Worm (Caenorhabditis elegans): ENCODE results near the gene unc-84.
A peak's percentile ranks its signal among the peaks of the same experiment; 100 is the strongest.

The unc-84 gene

ce11 chrX:13555098-13555497 is 29.5 kb upstream of the unc-84 start:
- peak; percentile 32 for TF ChIP-seq ceh-18 (tag; optimal IDR thresholded peaks at IDR 0.05)
- peak; percentile 53 for TF ChIP-seq unc-55 (GFP tag; optimal IDR thresholded peaks at IDR 0.05)
- no peak for TF ChIP-seq ceh-22 (tag; optimal IDR thresholded peaks at IDR 0.05)
- no peak for TF ChIP-seq unc-42 (tag; optimal IDR thresholded peaks at IDR 0.05)

- no peak for TF ChIP-seq ceh-24 (tag; optimal IDR thresholded peaks at IDR 0.05)
- TF ChIP-seq hlh-13 (GFP tag; optimal IDR thresholded peaks at IDR 0.05) = no peak
- TF ChIP-seq odd-2 (tag; optimal IDR thresholded peaks at IDR 0.05) = no peak
- TF ChIP-seq rnt-1 (tag; optimal IDR thresholded peaks at IDR 0.05) = no peak
- TF ChIP-seq ets-4 (tag; optimal IDR thresholded peaks at IDR 0.05) = no peak
- no peak for TF ChIP-seq T23F11.4 (GFP tag; optimal IDR thresholded peaks at IDR 0.05)
- no peak for TF ChIP-seq C38D4.7 (GFP tag; optimal IDR thresholded peaks at IDR 0.05)
Measured at ce11 chrX:13556066-13556465, 28.5 kb upstream of the unc-84 start, which contains the start of gene glb-20. Gene glb-20 (minus strand): TSS chrX:13556166.

ce11 chrX:13558667-13559066 is 25.9 kb upstream of the unc-84 start:
- TF ChIP-seq ref-2 (tag; optimal IDR thresholded peaks at IDR 0.05) (no peak), ceh-34 (tag; optimal IDR thresholded peaks at IDR 0.05) (peak; percentile 41), hlh-6 (tag; optimal IDR thresholded peaks at IDR 0.05) (no peak), ceh-18 (tag; optimal IDR thresholded peaks at IDR 0.05) (peak; percentile 1)

- no peak for TF ChIP-seq ttx-3 (tag; optimal IDR thresholded peaks at IDR 0.05)
- TF ChIP-seq ceh-19 (GFP tag; optimal IDR thresholded peaks at IDR 0.05) = no peak
- TF ChIP-seq pax-1 (tag; optimal IDR thresholded peaks at IDR 0.05) = no peak
- TF ChIP-seq ceh-18 (tag; optimal IDR thresholded peaks at IDR 0.05) = peak; percentile 16
- TF ChIP-seq T23F11.4 (GFP tag; optimal IDR thresholded peaks at IDR 0.05) = no peak
- TF ChIP-seq tbx-2 (tag; optimal IDR thresholded peaks at IDR 0.05) = no peak
Measured at ce11 chrX:13561954-13562353, 22.6 kb upstream of the unc-84 start.

ce11 chrX:13566436-13566835 is 18.1 kb upstream of the unc-84 start, which contains the start of gene R01E6.2:
Gene R01E6.2 (minus strand): TSS chrX:13566536.
- TF ChIP-seq ztf-16 (tag; optimal IDR thresholded peaks at IDR 0.05) (no peak), syd-9 (tag; optimal IDR thresholded peaks at IDR 0.05) (no peak), fkh-10 (GFP tag; optimal IDR thresholded peaks at IDR 0.05) (no peak), fax-1 (tag; optimal IDR thresholded peaks at IDR 0.05) (no peak), dve-1 (tag; optimal IDR thresholded peaks at IDR 0.05) (no peak), sdc-2 (tag; optimal IDR thresholded peaks at IDR 0.05) (no peak), unc-42 (tag; optimal IDR thresholded peaks at IDR 0.05) (no peak), ceh-19 (GFP tag; optimal IDR thresholded peaks at IDR 0.05) (no peak)

ce11 chrX:13569854-13570253 is 14.7 kb upstream of the unc-84 start, which contains the start of gene R01E6.7:
Gene R01E6.7 (minus strand): TSS chrX:13569954.
- TF ChIP-seq ceh-22 (tag; optimal IDR thresholded peaks at IDR 0.05) (no peak), F13H6.1 (tag; optimal IDR thresholded peaks at IDR 0.05) (no peak), ceh-45 (GFP tag; IDR thresholded peaks at IDR 0.05) (no peak), dve-1 (tag; optimal IDR thresholded peaks at IDR 0.05) (no peak), ets-4 (tag; optimal IDR thresholded peaks at IDR 0.05) (no peak), ttx-3 (tag; optimal IDR thresholded peaks at IDR 0.05) (no peak), ceh-2 (tag; optimal IDR thresholded peaks at IDR 0.05) (no peak), nhr-11 (tag; optimal IDR thresholded peaks at IDR 0.05) (no peak)

- no peak for TF ChIP-seq ceh-14 (tag; optimal IDR thresholded peaks at IDR 0.05)
- TF ChIP-seq pha-4 (tag; optimal IDR thresholded peaks at IDR 0.05) = no peak
- no peak for TF ChIP-seq dve-1 (tag; optimal IDR thresholded peaks at IDR 0.05)
- no peak for TF ChIP-seq fkh-6 (tag; optimal IDR thresholded peaks at IDR 0.05)
- TF ChIP-seq hlh-8 (tag; optimal IDR thresholded peaks at IDR 0.05) = no peak
- no peak for TF ChIP-seq C08G9.2 (tag; optimal IDR thresholded peaks at IDR 0.05)
- TF ChIP-seq pqm-1 (tag; optimal IDR thresholded peaks at IDR 0.05) = no peak
- TF ChIP-seq K02D7.2 (tag; optimal IDR thresholded peaks at IDR 0.05) = no peak
- TF ChIP-seq che-1 (tag; optimal IDR thresholded peaks at IDR 0.05) = no peak
Measured at ce11 chrX:13574029-13574428, 10.5 kb upstream of the unc-84 start.
